Worm (Caenorhabditis elegans): ENCODE data around the gene fbxb-24.

fbxb-24 gene

ce11 chrIII:11946062-11946749 is 37.4 kb downstream of the fbxb-24 start (continued):
- TF ChIP-seq F44E2.7 (GFP tag; IDR thresholded peaks at IDR 0.05) = no peak
- peak; percentile 78 for TF ChIP-seq mep-1 (tag; optimal IDR thresholded peaks at IDR 0.05)
- no peak for TF ChIP-seq lim-7 (GFP tag; IDR thresholded peaks at IDR 0.05)
- no peak for TF ChIP-seq dmd-8 (GFP tag; IDR thresholded peaks at IDR 0.05)
- no peak for TF ChIP-seq mdl-1 (tag; optimal IDR thresholded peaks at IDR 0.05)
- TF ChIP-seq vab-7 (GFP tag; IDR thresholded peaks at IDR 0.05) = 0 out of 2 replicates have a peak, but pooled peaks have one; percentile 31
- no peak for TF ChIP-seq T20F7.1 (GFP tag; optimal IDR thresholded peaks at IDR 0.05)
- no peak; the same call in 1 of the 2 replicates for TF ChIP-seq nhr-42 (GFP tag; IDR thresholded peaks at IDR 0.05)
- TF ChIP-seq ama-1 (optimal IDR thresholded peaks at IDR 0.05) = no peak
- peak; percentile 31 for TF ChIP-seq nhr-111 (GFP tag; optimal IDR thresholded peaks at IDR 0.05)
- TF ChIP-seq D1046.2 (GFP tag; IDR thresholded peaks at IDR 0.05) = no peak
- TF ChIP-seq zfp-2 (tag; optimal IDR thresholded peaks at IDR 0.05) = peak; percentile 13
- TF ChIP-seq zag-1 (tag; optimal IDR thresholded peaks at IDR 0.05) = no peak
- peak; percentile 33 for TF ChIP-seq dve-1 (tag; optimal IDR thresholded peaks at IDR 0.05; ENCODE audit: insufficient read depth)
- peak; percentile 72 for TF ChIP-seq aha-1 (tag)
- TF ChIP-seq Y75B8A.6 (GFP tag; IDR thresholded peaks at IDR 0.05) = no peak
- TF ChIP-seq cey-2 (tag; optimal IDR thresholded peaks at IDR 0.05; ENCODE audit: borderline replicate concordance, insufficient read depth) = no peak
- peak; percentile 93 for TF ChIP-seq unc-130 (GFP tag; optimal IDR thresholded peaks at IDR 0.05)
- TF ChIP-seq hlh-11 (tag; optimal IDR thresholded peaks at IDR 0.05) = peak; percentile 51
- no peak for TF ChIP-seq F10B5.3 (tag; optimal IDR thresholded peaks at IDR 0.05)
- peak; percentile 98 for TF ChIP-seq ZK337.2 (GFP tag; IDR thresholded peaks at IDR 0.05)
- peak; percentile 75 for TF ChIP-seq ceh-20 (GFP tag; IDR thresholded peaks at IDR 0.05)
- no peak for TF ChIP-seq fos-1 (tag; optimal IDR thresholded peaks at IDR 0.05)
- TF ChIP-seq ces-1 (GFP tag; optimal IDR thresholded peaks at IDR 0.05) = no peak
- peak; percentile 52; the same call in 1 of the 2 replicates for TF ChIP-seq arid-1 (GFP tag; conservative IDR thresholded peaks at IDR 0.05)
- peak in 1 of 2 experiments; percentile 85; a peak in 1 of 4 replicates for TF ChIP-seq madf-5 (GFP tag; IDR thresholded peaks at IDR 0.05)
- no peak for TF ChIP-seq lin-15B (tag; optimal IDR thresholded peaks at IDR 0.05)
- no peak for TF ChIP-seq nhr-76 (tag; optimal IDR thresholded peaks at IDR 0.05)
- TF ChIP-seq php-3 (GFP tag; IDR thresholded peaks at IDR 0.05) = no peak
- TF ChIP-seq ztf-11 (tag; optimal IDR thresholded peaks at IDR 0.05) = no peak
- TF ChIP-seq unc-62 (GFP tag; optimal IDR thresholded peaks at IDR 0.05 in 1 of 2) = no peak
- no peak for TF ChIP-seq unc-62 (tag; optimal IDR thresholded peaks at IDR 0.05)
- TF ChIP-seq nhr-25 (tag; optimal IDR thresholded peaks at IDR 0.05; ENCODE audit: borderline replicate concordance, insufficient read depth) = no peak
- TF ChIP-seq jun-1 (tag; optimal IDR thresholded peaks at IDR 0.05) = no peak
- peak; percentile 61; the same call in 1 of the 2 replicates for TF ChIP-seq ctbp-1 (GFP tag; IDR thresholded peaks at IDR 0.05)
- peak; percentile 52 for TF ChIP-seq hlh-30 (tag; optimal IDR thresholded peaks at IDR 0.05; ENCODE audit: insufficient read depth)
- TF ChIP-seq gei-8 (GFP tag; optimal IDR thresholded peaks at IDR 0.05) = peak; percentile 7

- TF ChIP-seq dmd-8 (GFP tag; IDR thresholded peaks at IDR 0.05) (no peak), Y5F2A.4 (GFP tag; optimal IDR thresholded peaks at IDR 0.05) (no peak), mep-1 (tag; optimal IDR thresholded peaks at IDR 0.05) (no peak), aha-1 (tag) (peak; percentile 53), ztf-11 (tag; optimal IDR thresholded peaks at IDR 0.05) (no peak)
These were observed 38.2 kb downstream of the fbxb-24 start, which contains the start of gene Y56A3A.7 for ce11 chrIII:11946973-11947372. Gene Y56A3A.7, minus strand, starts transcription at chrIII:11947019.

ce11 chrIII:11947527-11947926 is 38.8 kb downstream of the fbxb-24 start:
- no peak for TF ChIP-seq F49E8.2 (tag; optimal IDR thresholded peaks at IDR 0.05; ENCODE audit: borderline replicate concordance)
- TF ChIP-seq cey-2 (tag; optimal IDR thresholded peaks at IDR 0.05; ENCODE audit: borderline replicate concordance, insufficient read depth) = no peak
- peak; percentile 69 for TF ChIP-seq nhr-6 (tag; optimal IDR thresholded peaks at IDR 0.05)
- TF ChIP-seq unc-62 (GFP tag; optimal IDR thresholded peaks at IDR 0.05 in 1 of 2) = no peak
- TF ChIP-seq unc-62 (tag; optimal IDR thresholded peaks at IDR 0.05) = no peak
- peak; percentile 61 for TF ChIP-seq dve-1 (tag; optimal IDR thresholded peaks at IDR 0.05; ENCODE audit: insufficient read depth)
- no peak for TF ChIP-seq tra-1 (GFP tag; IDR thresholded peaks at IDR 0.05)
- TF ChIP-seq lin-13 (GFP tag; optimal IDR thresholded peaks at IDR 0.05) = peak; percentile 5
- TF ChIP-seq pqm-1 (tag; optimal IDR thresholded peaks at IDR 0.05) = peak; percentile 58
- TF ChIP-seq php-3 (GFP tag; IDR thresholded peaks at IDR 0.05) = 0 out of 2 replicates have a peak, but pooled peaks have one; percentile 33
- no peak for TF ChIP-seq ztf-11 (tag; optimal IDR thresholded peaks at IDR 0.05)
- no peak for TF ChIP-seq ceh-20 (GFP tag; IDR thresholded peaks at IDR 0.05)
- TF ChIP-seq dmd-6 (GFP tag; IDR thresholded peaks at IDR 0.05) = peak; percentile 39; the same call in 1 of the 2 replicates
- no peak for TF ChIP-seq madf-5 (GFP tag; IDR thresholded peaks at IDR 0.05)
- TF ChIP-seq nhr-41 (GFP tag; IDR thresholded peaks at IDR 0.05) = no peak
- no peak for TF ChIP-seq ama-1 (optimal IDR thresholded peaks at IDR 0.05)
- TF ChIP-seq ZK337.2 (GFP tag; IDR thresholded peaks at IDR 0.05) = no peak
- TF ChIP-seq lim-7 (GFP tag; IDR thresholded peaks at IDR 0.05) = no peak
- TF ChIP-seq zip-2 (tag; optimal IDR thresholded peaks at IDR 0.05) = no peak
- TF ChIP-seq nhr-111 (GFP tag; optimal IDR thresholded peaks at IDR 0.05) = no peak

Data from whole organism, L4 larva.